1 fruit fly cellular context compared by ENCODE assay signal in genomic region chrX:21593907-21594306, dm6.
TF ChIP-seq lines count a peak whose summit lies in the region.

No protein-coding gene starts in this region.

TF ChIP-seq in whole organism, embryonic, 481 proteins besides CTCF, POLR2A, EP300 and RAD21 (continued from another document and continues in another):
- peak; percentile 56 for TF ChIP-seq Dip3 (GFP tag; optimal IDR thresholded peaks at IDR 0.05; lab: Kevin White, UChicago)
- TF ChIP-seq ash1 (GFP tag; optimal IDR thresholded peaks at IDR 0.05; lab: Kevin White, UChicago), result no peak
- peak; percentile 85 for TF ChIP-seq CG8765 (GFP tag; IDR thresholded peaks at IDR 0.05; lab: Robert Waterston, UW)
- TF ChIP-seq CG10654 (GFP tag; optimal IDR thresholded peaks at IDR 0.05; lab: Kevin White, UChicago), result peak; percentile 86
- TF ChIP-seq luna (GFP tag; optimal IDR thresholded peaks at IDR 0.05; lab: Kevin White, UChicago), result no peak
- TF ChIP-seq chif (GFP tag; optimal IDR thresholded peaks at IDR 0.05; lab: Kevin White, UChicago), result peak; percentile 84 to 90
- TF ChIP-seq CG12659 (GFP tag; optimal IDR thresholded peaks at IDR 0.05; lab: Kevin White, UChicago), result peak; percentile 52
- TF ChIP-seq caup (GFP tag; optimal IDR thresholded peaks at IDR 0.05; lab: Kevin White, UChicago; ENCODE audit: severe bottlenecking), result peak; percentile 60
- peak; percentile 56 for TF ChIP-seq CG4854 (GFP tag; optimal IDR thresholded peaks at IDR 0.05; lab: Kevin White, UChicago)
- peak; percentile 38 for TF ChIP-seq CG6854 (GFP tag; optimal IDR thresholded peaks at IDR 0.05; lab: Kevin White, UChicago)
- no peak for TF ChIP-seq HLH4C (GFP tag; IDR thresholded peaks at IDR 0.05; lab: Robert Waterston, UW; ENCODE audit: partially characterized antibody)
- peak; percentile 91 for TF ChIP-seq pum (GFP tag; optimal IDR thresholded peaks at IDR 0.05; lab: Kevin White, UChicago)
- peak; percentile 3 for TF ChIP-seq Ravus (GFP tag; IDR thresholded peaks at IDR 0.05; lab: Robert Waterston, UW)
- TF ChIP-seq CG14014 (GFP tag; IDR thresholded peaks at IDR 0.05; lab: Robert Waterston, UW), result peak; percentile 68
- TF ChIP-seq CG17186 (GFP tag; optimal IDR thresholded peaks at IDR 0.05; lab: Kevin White, UChicago), result peak; percentile 63
- TF ChIP-seq bowl (GFP tag; IDR thresholded peaks at IDR 0.05; lab: Robert Waterston, UW), result 0 out of 2 replicates have a peak, but pooled peaks have one; percentile 46
- peak; percentile 41 for TF ChIP-seq CG6683 (GFP tag; optimal IDR thresholded peaks at IDR 0.05; lab: Kevin White, UChicago)
- TF ChIP-seq Jarid2 (GFP tag; optimal IDR thresholded peaks at IDR 0.05; lab: Kevin White, UChicago), result peak; percentile 23
- no peak for TF ChIP-seq NFAT (GFP tag; IDR thresholded peaks at IDR 0.05; lab: Robert Waterston, UW)
- TF ChIP-seq bsh (GFP tag; optimal IDR thresholded peaks at IDR 0.05; lab: Kevin White, UChicago), result peak; percentile 32 to 91
- peak; percentile 54 for TF ChIP-seq en (GFP tag; optimal IDR thresholded peaks at IDR 0.05; lab: Kevin White, UChicago)
- no peak; the same call in 1 of the 2 replicates for TF ChIP-seq ro (GFP tag; IDR thresholded peaks at IDR 0.05; lab: Robert Waterston, UW)
- TF ChIP-seq toy (GFP tag; IDR thresholded peaks at IDR 0.05; lab: Robert Waterston, UW), result 0 out of 2 replicates have a peak, but pooled peaks have one; percentile 25
- TF ChIP-seq CG4328 (GFP tag; optimal IDR thresholded peaks at IDR 0.05; lab: Kevin White, UChicago), result peak; percentile 40
- peak; percentile 88 for TF ChIP-seq CG13424 (tag; optimal IDR thresholded peaks at IDR 0.05; lab: Kevin White, UChicago)
- TF ChIP-seq Lim3 (GFP tag; IDR thresholded peaks at IDR 0.05; lab: Robert Waterston, UW), result peak; percentile 57; the same call in 1 of the 2 replicates
- peak; percentile 81 for TF ChIP-seq gce (GFP tag; IDR thresholded peaks at IDR 0.05; lab: Robert Waterston, UW)
- TF ChIP-seq HLHmδ (GFP tag; optimal IDR thresholded peaks at IDR 0.05; lab: Kevin White, UChicago), result no peak
- TF ChIP-seq vfl (GFP tag; optimal IDR thresholded peaks at IDR 0.05; lab: Kevin White, UChicago), result peak; percentile 11
- no peak for TF ChIP-seq usp (GFP tag; optimal IDR thresholded peaks at IDR 0.05; lab: Kevin White, UChicago)
- TF ChIP-seq CG2129 (GFP tag; IDR thresholded peaks at IDR 0.05; lab: Robert Waterston, UW; ENCODE audit: partially characterized antibody), result no peak
- TF ChIP-seq sd (tag; optimal IDR thresholded peaks at IDR 0.05; lab: Kevin White, UChicago), result peak; percentile 28
- TF ChIP-seq mld (GFP tag; IDR thresholded peaks at IDR 0.05; lab: Robert Waterston, UW; ENCODE audit: partially characterized antibody), result no peak
- peak; percentile 19 for TF ChIP-seq CG17912 (GFP tag; optimal IDR thresholded peaks at IDR 0.05; lab: Kevin White, UChicago)
- peak; percentile 39 for TF ChIP-seq Nf-YC (tag; optimal IDR thresholded peaks at IDR 0.05; lab: Kevin White, UChicago)
- peak; percentile 55 for TF ChIP-seq CHES-1-like (GFP tag; optimal IDR thresholded peaks at IDR 0.05; lab: Kevin White, UChicago)
- TF ChIP-seq lola (GFP tag; optimal IDR thresholded peaks at IDR 0.05; lab: Kevin White, UChicago), result peak in 1 of 3 experiments; percentile 74
- TF ChIP-seq Ada2b (GFP tag; IDR thresholded peaks at IDR 0.05; lab: Robert Waterston, UW), result peak; percentile 84
- peak; percentile 13 for TF ChIP-seq CG15073 (GFP tag; optimal IDR thresholded peaks at IDR 0.05; lab: Kevin White, UChicago)
- peak; percentile 82 for TF ChIP-seq Abd-B (GFP tag; optimal IDR thresholded peaks at IDR 0.05; lab: Kevin White, UChicago)
- TF ChIP-seq hkb (optimal IDR thresholded peaks at IDR 0.05; lab: Kevin White, UChicago), result no peak
- peak; percentile 80 for TF ChIP-seq hkb (GFP tag; IDR thresholded peaks at IDR 0.05; lab: Robert Waterston, UW)
- peak; percentile 84 for TF ChIP-seq Mes4 (GFP tag; optimal IDR thresholded peaks at IDR 0.05; lab: Kevin White, UChicago)
- peak; percentile 75 for TF ChIP-seq Sox100B (GFP tag; optimal IDR thresholded peaks at IDR 0.05; lab: Kevin White, UChicago)
- TF ChIP-seq CG9215 (GFP tag; IDR thresholded peaks at IDR 0.05; lab: Robert Waterston, UW), result peak; percentile 48; the same call in 1 of the 2 replicates
- peak; percentile 55; the same call in 2 of the 3 replicates for TF ChIP-seq sr (GFP tag; IDR thresholded peaks at IDR 0.05; lab: Robert Waterston, UW)
- TF ChIP-seq Six4 (GFP tag; optimal IDR thresholded peaks at IDR 0.05; lab: Kevin White, UChicago), result peak; percentile 88
- peak; percentile 3 for TF ChIP-seq MESR4 (GFP tag; optimal IDR thresholded peaks at IDR 0.05; lab: Kevin White, UChicago)
- peak; percentile 59 for TF ChIP-seq kah (GFP tag; optimal IDR thresholded peaks at IDR 0.05; lab: Kevin White, UChicago)
- TF ChIP-seq YL-1 (GFP tag; optimal IDR thresholded peaks at IDR 0.05; lab: Kevin White, UChicago), result no peak
- TF ChIP-seq CG17612 (GFP tag; IDR thresholded peaks at IDR 0.05; lab: Robert Waterston, UW), result peak; percentile 48; the same call in 1 of the 2 replicates
- 0 out of 2 replicates have a peak, but pooled peaks have one; percentile 30 for TF ChIP-seq wdn (GFP tag; IDR thresholded peaks at IDR 0.05; lab: Robert Waterston, UW)
- TF ChIP-seq NC2α (GFP tag; optimal IDR thresholded peaks at IDR 0.05; lab: Kevin White, UChicago), result peak; percentile 56
- peak; percentile 77 for TF ChIP-seq CG14667 (GFP tag; IDR thresholded peaks at IDR 0.05; lab: Robert Waterston, UW)
- peak; percentile 47 for TF ChIP-seq Elba2 (GFP tag; optimal IDR thresholded peaks at IDR 0.05; lab: Kevin White, UChicago)
- peak; percentile 47 for TF ChIP-seq NK7.1 (GFP tag; optimal IDR thresholded peaks at IDR 0.05; lab: Kevin White, UChicago)
- peak; percentile 55 for TF ChIP-seq dm (GFP tag; optimal IDR thresholded peaks at IDR 0.05; lab: Kevin White, UChicago)
- peak; percentile 83; the same call in 2 of the 3 replicates for TF ChIP-seq CG3726 (GFP tag; IDR thresholded peaks at IDR 0.05; lab: Robert Waterston, UW)
- TF ChIP-seq Sry-δ (GFP tag; optimal IDR thresholded peaks at IDR 0.05; lab: Kevin White, UChicago), result peak; percentile 32
- no peak for TF ChIP-seq sna (GFP tag; IDR thresholded peaks at IDR 0.05; lab: Robert Waterston, UW; ENCODE audit: partially characterized antibody)
- TF ChIP-seq lmd (GFP tag; IDR thresholded peaks at IDR 0.05; lab: Robert Waterston, UW), result peak; percentile 87
- TF ChIP-seq klu (GFP tag; IDR thresholded peaks at IDR 0.05; lab: Robert Waterston, UW), result peak; percentile 51
- peak; percentile 85 for TF ChIP-seq pb (GFP tag; optimal IDR thresholded peaks at IDR 0.05; lab: Kevin White, UChicago)
- TF ChIP-seq ato (GFP tag; IDR thresholded peaks at IDR 0.05; lab: Robert Waterston, UW; ENCODE audit: partially characterized antibody), result no peak
- TF ChIP-seq CG2202 (tag; optimal IDR thresholded peaks at IDR 0.05; lab: Kevin White, UChicago), result peak; percentile 71
- peak; percentile 64 for TF ChIP-seq btn (GFP tag; optimal IDR thresholded peaks at IDR 0.05; lab: Kevin White, UChicago)
- TF ChIP-seq ssp (GFP tag; IDR thresholded peaks at IDR 0.05; lab: Robert Waterston, UW), result peak; percentile 78
- peak; percentile 83 for TF ChIP-seq CG5245 (GFP tag; optimal IDR thresholded peaks at IDR 0.05; lab: Kevin White, UChicago)
- TF ChIP-seq CG31441 (GFP tag; IDR thresholded peaks at IDR 0.05; lab: Robert Waterston, UW), result peak; percentile 89
- TF ChIP-seq p53 (GFP tag; optimal IDR thresholded peaks at IDR 0.05; lab: Kevin White, UChicago), result peak; percentile 63
- peak; percentile 7 for TF ChIP-seq emc (GFP tag; optimal IDR thresholded peaks at IDR 0.05; lab: Kevin White, UChicago)
- peak; percentile 65 for TF ChIP-seq Usf (GFP tag; optimal IDR thresholded peaks at IDR 0.05; lab: Kevin White, UChicago)
- peak; percentile 54; the same call in 1 of the 2 replicates for TF ChIP-seq CG32532 (GFP tag; IDR thresholded peaks at IDR 0.05; lab: Robert Waterston, UW)
- peak; percentile 54; the same call in 1 of the 2 replicates for TF ChIP-seq cas (GFP tag; IDR thresholded peaks at IDR 0.05; lab: Robert Waterston, UW)
- TF ChIP-seq CG2678 (tag; optimal IDR thresholded peaks at IDR 0.05; lab: Kevin White, UChicago), result peak; percentile 86
- peak; percentile 91 for TF ChIP-seq nmo (GFP tag; optimal IDR thresholded peaks at IDR 0.05; lab: Kevin White, UChicago)
- TF ChIP-seq dpn (GFP tag; optimal IDR thresholded peaks at IDR 0.05; lab: Kevin White, UChicago), result peak; percentile 78 to 83
- TF ChIP-seq dmrt99B (tag; optimal IDR thresholded peaks at IDR 0.05; lab: Kevin White, UChicago), result peak; percentile 92
- TF ChIP-seq CG17359 (tag; optimal IDR thresholded peaks at IDR 0.05; lab: Kevin White, UChicago), result peak; percentile 86
- peak; percentile 76 for TF ChIP-seq org-1 (GFP tag; optimal IDR thresholded peaks at IDR 0.05; lab: Kevin White, UChicago)
- no peak for TF ChIP-seq CG7928 (GFP tag; optimal IDR thresholded peaks at IDR 0.05; lab: Kevin White, UChicago)
- TF ChIP-seq CG16815 (GFP tag; optimal IDR thresholded peaks at IDR 0.05; lab: Kevin White, UChicago), result peak; percentile 65
- TF ChIP-seq Hey (tag; optimal IDR thresholded peaks at IDR 0.05; lab: Kevin White, UChicago), result no peak
- peak; percentile 77 for TF ChIP-seq CG11456 (GFP tag; IDR thresholded peaks at IDR 0.05; lab: Robert Waterston, UW)
- peak; percentile 31 for TF ChIP-seq CG18011 (GFP tag; optimal IDR thresholded peaks at IDR 0.05; lab: Kevin White, UChicago)
- no peak for TF ChIP-seq CG34224 (GFP tag; IDR thresholded peaks at IDR 0.05; lab: Robert Waterston, UW; ENCODE audit: partially characterized antibody)
- TF ChIP-seq D (optimal IDR thresholded peaks at IDR 0.05; lab: Kevin White, UChicago), result no peak
- peak; percentile 90 for TF ChIP-seq D (GFP tag; optimal IDR thresholded peaks at IDR 0.05; lab: Kevin White, UChicago)
- peak; percentile 85 for TF ChIP-seq Oli (tag; optimal IDR thresholded peaks at IDR 0.05; lab: Kevin White, UChicago)
- TF ChIP-seq CG7963 (GFP tag; IDR thresholded peaks at IDR 0.05; lab: Robert Waterston, UW; ENCODE audit: partially characterized antibody), result no peak
- peak; percentile 85 for TF ChIP-seq CG34422 (GFP tag; IDR thresholded peaks at IDR 0.05; lab: Robert Waterston, UW)
- peak in 1 of 2 experiments; percentile 25 for TF ChIP-seq Hr78 (GFP tag; optimal IDR thresholded peaks at IDR 0.05; lab: Kevin White, UChicago)
- peak; percentile 83 for TF ChIP-seq CG12391 (tag; optimal IDR thresholded peaks at IDR 0.05; lab: Kevin White, UChicago)
- TF ChIP-seq Aef1 (GFP tag; IDR thresholded peaks at IDR 0.05; lab: Robert Waterston, UW), result peak; percentile 79
- no peak for TF ChIP-seq knrl (GFP tag; IDR thresholded peaks at IDR 0.05; lab: Robert Waterston, UW; ENCODE audit: partially characterized antibody)
- no peak for TF ChIP-seq Dref (GFP tag; IDR thresholded peaks at IDR 0.05; lab: Robert Waterston, UW)
- TF ChIP-seq CG8089 (GFP tag; optimal IDR thresholded peaks at IDR 0.05; lab: Kevin White, UChicago), result peak; percentile 90
- peak; percentile 50 for TF ChIP-seq ac (GFP tag; optimal IDR thresholded peaks at IDR 0.05; lab: Kevin White, UChicago)
- no peak for TF ChIP-seq vnd (GFP tag; IDR thresholded peaks at IDR 0.05; lab: Robert Waterston, UW; ENCODE audit: partially characterized antibody)
- peak; percentile 78 for TF ChIP-seq CG9727 (GFP tag; optimal IDR thresholded peaks at IDR 0.05; lab: Kevin White, UChicago)
- peak; percentile 80 for TF ChIP-seq CG13775 (GFP tag; optimal IDR thresholded peaks at IDR 0.05; lab: Kevin White, UChicago)
- TF ChIP-seq CG10267 (tag; optimal IDR thresholded peaks at IDR 0.05; lab: Kevin White, UChicago), result peak; percentile 85
- peak; percentile 76 for TF ChIP-seq CG30431 (GFP tag; optimal IDR thresholded peaks at IDR 0.05; lab: Kevin White, UChicago)
- TF ChIP-seq danr (GFP tag; IDR thresholded peaks at IDR 0.05; lab: Robert Waterston, UW), result peak; percentile 70
- TF ChIP-seq Atf3 (GFP tag; optimal IDR thresholded peaks at IDR 0.05; lab: Kevin White, UChicago), result peak; percentile 67
- no peak for TF ChIP-seq CG16813 (GFP tag; IDR thresholded peaks at IDR 0.05; lab: Robert Waterston, UW; ENCODE audit: partially characterized antibody)
- TF ChIP-seq Blimp-1 (GFP tag; optimal IDR thresholded peaks at IDR 0.05; lab: Kevin White, UChicago), result peak; percentile 90
- TF ChIP-seq Meics (GFP tag; optimal IDR thresholded peaks at IDR 0.05; lab: Kevin White, UChicago), result peak; percentile 60
- peak; percentile 91 for TF ChIP-seq vvl (GFP tag; IDR thresholded peaks at IDR 0.05; lab: Robert Waterston, UW)
- peak; percentile 33 for TF ChIP-seq CG31365 (tag; optimal IDR thresholded peaks at IDR 0.05; lab: Kevin White, UChicago)
- TF ChIP-seq CG2712 (tag; optimal IDR thresholded peaks at IDR 0.05; lab: Kevin White, UChicago), result peak; percentile 95
- TF ChIP-seq twi (tag; optimal IDR thresholded peaks at IDR 0.05; lab: Kevin White, UChicago), result peak; percentile 71
- TF ChIP-seq ci (GFP tag; IDR thresholded peaks at IDR 0.05; lab: Robert Waterston, UW), result peak; percentile 87
- TF ChIP-seq CG12219 (GFP tag; optimal IDR thresholded peaks at IDR 0.05; lab: Kevin White, UChicago), result peak; percentile 78
- TF ChIP-seq mirr (GFP tag; optimal IDR thresholded peaks at IDR 0.05; lab: Kevin White, UChicago), result no peak
- TF ChIP-seq GATAe (GFP tag; conservative IDR thresholded peaks at IDR 0.05; lab: Robert Waterston, UW), result no peak; the same call in 1 of the 2 replicates
- peak; percentile 64 for TF ChIP-seq CG3407 (GFP tag; optimal IDR thresholded peaks at IDR 0.05; lab: Kevin White, UChicago)
- TF ChIP-seq zfh2 (GFP tag; optimal IDR thresholded peaks at IDR 0.05; lab: Kevin White, UChicago), result peak; percentile 33
- no peak for TF ChIP-seq br (optimal IDR thresholded peaks at IDR 0.05; lab: Kevin White, UChicago)
- TF ChIP-seq ewg (GFP tag; optimal IDR thresholded peaks at IDR 0.05; lab: Kevin White, UChicago), result peak; percentile 69
- TF ChIP-seq slp2 (GFP tag; optimal IDR thresholded peaks at IDR 0.05; lab: Kevin White, UChicago), result peak; percentile 81
- TF ChIP-seq CG15011 (GFP tag; optimal IDR thresholded peaks at IDR 0.05; lab: Kevin White, UChicago), result peak; percentile 56
- peak; percentile 77 for TF ChIP-seq CG4730 (GFP tag; IDR thresholded peaks at IDR 0.05; lab: Robert Waterston, UW)
- peak; percentile 75 for TF ChIP-seq Rx (GFP tag; IDR thresholded peaks at IDR 0.05; lab: Robert Waterston, UW)
- TF ChIP-seq CG13123 (GFP tag; optimal IDR thresholded peaks at IDR 0.05; lab: Kevin White, UChicago), result peak; percentile 52
- TF ChIP-seq CG8388 (GFP tag; optimal IDR thresholded peaks at IDR 0.05; lab: Kevin White, UChicago), result peak; percentile 83
- TF ChIP-seq eve (GFP tag; optimal IDR thresholded peaks at IDR 0.05; lab: Kevin White, UChicago), result peak; percentile 40 to 93
- TF ChIP-seq Side (GFP tag; optimal IDR thresholded peaks at IDR 0.05; lab: Kevin White, UChicago), result peak; percentile 73
- TF ChIP-seq Doc2 (GFP tag; IDR thresholded peaks at IDR 0.05; lab: Robert Waterston, UW), result no peak
